Fruit fly (Drosophila melanogaster) whole organism, embryonic: ENCODE measurements around the gene zye.

Experiments used
- CG10209 ChIP-seq: fragments of 200-800 bp; sonication (Bioruptor generic); optimal IDR thresholded peaks from 3 replicates; lab custom pipeline; 2017; ENCODE audit warnings: missing biosample characterization, mild to moderate bottlenecking, missing genetic modification characterization, missing genetic modification reagents
- CG10321 ChIP-seq: fragments of 200-800 bp; sonication (Bioruptor generic); IDR thresholded peaks from 2 replicates; pipeline ENCODE4 v1.3.6; 2022; ENCODE audit warnings: missing biosample characterization, missing genetic modification characterization
- CG12236 ChIP-seq: fragments of 200-800 bp; sonication (Bioruptor generic); optimal IDR thresholded peaks from 2 replicates; lab custom pipeline; 2016; ENCODE audit warnings: missing biosample characterization, missing genetic modification characterization
- CG12659 ChIP-seq: fragments of 200-800 bp; sonication (Bioruptor generic); optimal IDR thresholded peaks from 3 replicates; lab custom pipeline; 2017; ENCODE audit warnings: mild to moderate bottlenecking, missing biosample characterization, missing genetic modification reagents, missing genetic modification characterization
- CG13424 ChIP-seq: fragments of 200-800 bp; sonication (Bioruptor generic); optimal IDR thresholded peaks from 2 replicates; lab custom pipeline; 2019; ENCODE audit warnings: missing biosample characterization, mild to moderate bottlenecking, missing genetic modification characterization, moderate library complexity
- CG14014 ChIP-seq: fragments of 200-800 bp; sonication (Bioruptor generic); IDR thresholded peaks from 2 replicates; pipeline ENCODE4 v1.3.6; 2022; ENCODE audit warnings: missing biosample characterization, missing genetic modification characterization
- CG1529 ChIP-seq: fragments of 200-800 bp; sonication (Bioruptor generic); optimal IDR thresholded peaks from 3 replicates; lab custom pipeline; 2018; ENCODE audit warnings: missing biosample characterization, missing genetic modification characterization
- CG15514 ChIP-seq: fragments of 200-800 bp; sonication (Bioruptor generic); optimal IDR thresholded peaks from 3 replicates; lab custom pipeline; 2017; ENCODE audit warnings: missing biosample characterization, missing genetic modification characterization, mild to moderate bottlenecking, moderate library complexity, missing genetic modification reagents
- CG17385 ChIP-seq: fragments of 200-800 bp; sonication (Bioruptor generic); optimal IDR thresholded peaks from 3 replicates; lab custom pipeline; 2018; ENCODE audit warnings: missing biosample characterization, mild to moderate bottlenecking, missing genetic modification characterization
- CG17912 ChIP-seq: fragments of 200-800 bp; sonication (Bioruptor generic); optimal IDR thresholded peaks from 2 replicates; lab custom pipeline; 2018; ENCODE audit warnings: missing biosample characterization, mild to moderate bottlenecking, missing genetic modification characterization
- CG2116 ChIP-seq: fragments of 200-800 bp; sonication (Bioruptor generic); optimal IDR thresholded peaks from 3 replicates; lab custom pipeline; 2018; ENCODE audit warnings: missing biosample characterization, mild to moderate bottlenecking, missing genetic modification characterization
- CG2678 ChIP-seq: fragments of 200-800 bp; sonication (Bioruptor generic); optimal IDR thresholded peaks from 3 replicates; lab custom pipeline; 2019; ENCODE audit warnings: missing biosample characterization, mild to moderate bottlenecking, missing genetic modification characterization, moderate library complexity
- CG31441 ChIP-seq: fragments of 200-800 bp; sonication (Bioruptor generic); IDR thresholded peaks from 2 replicates; pipeline ENCODE4 v1.3.6; 2022; ENCODE audit warnings: missing biosample characterization, missing genetic modification characterization
- CG34224 ChIP-seq: fragments of 200-800 bp; sonication (Bioruptor generic); IDR thresholded peaks from 3 replicates; pipeline ENCODE4 v1.3.6; 2022; ENCODE audit warnings: missing biosample characterization, missing genetic modification characterization; ENCODE audit not compliant: partially characterized antibody
- CG42726 ChIP-seq: fragments of 200-800 bp; sonication (Bioruptor generic); IDR thresholded peaks from 2 replicates; pipeline ENCODE4 v1.3.6; 2022; ENCODE audit warnings: missing biosample characterization, missing genetic modification characterization; ENCODE audit not compliant: partially characterized antibody
- CG43689 ChIP-seq: fragments of 200-800 bp; sonication (Bioruptor generic); IDR thresholded peaks from 2 replicates; pipeline ENCODE4 v1.3.6; 2022; ENCODE audit warnings: missing biosample characterization, missing genetic modification characterization
- CG7271 ChIP-seq: fragments of 200-800 bp; sonication (Bioruptor generic); optimal IDR thresholded peaks from 2 replicates; lab custom pipeline; 2018; ENCODE audit warnings: missing biosample characterization, mild to moderate bottlenecking, missing genetic modification characterization, moderate library complexity
- CG8388 ChIP-seq: fragments of 200-800 bp; sonication (Bioruptor generic); optimal IDR thresholded peaks from 2 replicates; lab custom pipeline; 2019; ENCODE audit warnings: missing biosample characterization, mild to moderate bottlenecking, missing genetic modification characterization, moderate library complexity
- Dll ChIP-seq: fragments of 200-800 bp; sonication (Bioruptor generic); IDR thresholded peaks from 4 replicates; pipeline ENCODE4 v1.3.6; 2022; ENCODE audit warnings: missing biosample characterization, missing genetic modification characterization; ENCODE audit not compliant: partially characterized antibody
- Elba2 ChIP-seq: fragments of 200-800 bp; sonication (Bioruptor generic); optimal IDR thresholded peaks from 3 replicates; lab custom pipeline; 2016; ENCODE audit warnings: missing biosample characterization, missing genetic modification characterization
- Ets97D ChIP-seq: fragments of 200-800 bp; sonication (Bioruptor generic); optimal IDR thresholded peaks from 3 replicates; lab custom pipeline; 2016; ENCODE audit warnings: missing biosample characterization, missing genetic modification characterization
- Hr39 ChIP-seq: fragments of >200 bp; optimal IDR thresholded peaks from 2 replicates; lab custom pipeline; 2017
- Hr51 ChIP-seq, 2 experiments: fragments of 200-800 bp; sonication (Bioruptor generic); optimal IDR thresholded peaks; 2 replicates in 1 of 2; 3 replicates in 1 of 2; lab custom pipeline; 2016 to 2018; ENCODE audit warnings: missing biosample characterization in 2 of 2, missing genetic modification characterization in 2 of 2, mild to moderate bottlenecking in 1 of 2, moderate library complexity in 1 of 2
- Med ChIP-seq: fragments of 200-800 bp; sonication (Bioruptor generic); peaks from one replicate; lab custom pipeline; 2016; ENCODE audit warnings: missing biosample characterization, missing genetic modification characterization, mild to moderate bottlenecking, inconsistent platforms, moderate library complexity
- Mrtf ChIP-seq: fragments of 200-800 bp; sonication (Bioruptor generic); IDR thresholded peaks from 3 replicates; pipeline ENCODE4 v1.3.6; 2022; ENCODE audit warnings: missing biosample characterization, missing genetic modification characterization
- NK7.1 ChIP-seq: fragments of 200-800 bp; sonication (Bioruptor generic); optimal IDR thresholded peaks from 3 replicates; lab custom pipeline; 2016; ENCODE audit warnings: missing biosample characterization, missing genetic modification characterization
- Opbp ChIP-seq: fragments of 200-800 bp; sonication (Bioruptor generic); IDR thresholded peaks from 3 replicates; pipeline ENCODE4 v1.3.6; 2022; ENCODE audit warnings: missing biosample characterization, missing genetic modification characterization; ENCODE audit not compliant: partially characterized antibody
- Optix ChIP-seq: fragments of 200-800 bp; sonication (Bioruptor generic); IDR thresholded peaks from 3 replicates; pipeline ENCODE4 v1.3.6; 2022; ENCODE audit warnings: missing biosample characterization, missing genetic modification characterization
- Pdp1 ChIP-seq, 2 experiments: fragments of 200-800 bp; sonication (Bioruptor generic); optimal IDR thresholded peaks; 3 replicates each; lab custom pipeline; 2016; ENCODE audit warnings: missing biosample characterization in 2 of 2, missing genetic modification characterization in 2 of 2, mild to moderate bottlenecking in 1 of 2, moderate library complexity in 1 of 2
- Sox102F ChIP-seq: fragments of 200-800 bp; sonication (Bioruptor generic); optimal IDR thresholded peaks from 2 replicates; lab custom pipeline; 2018; ENCODE audit warnings: missing biosample characterization, mild to moderate bottlenecking, missing genetic modification characterization, moderate library complexity
- bigmax ChIP-seq: fragments of 200-800 bp; sonication (Bioruptor generic); optimal IDR thresholded peaks from 2 replicates; lab custom pipeline; 2018; ENCODE audit warnings: missing biosample characterization, mild to moderate bottlenecking, missing genetic modification characterization
- cad ChIP-seq: fragments of >200 bp; optimal IDR thresholded peaks from 2 replicates; lab custom pipeline; 2017; ENCODE audit warnings: missing biosample characterization, missing genetic modification characterization
- croc ChIP-seq: fragments of 200-800 bp; sonication (Bioruptor generic); conservative IDR thresholded peaks from 3 replicates; pipeline ENCODE4 v1.3.6; 2022; ENCODE audit warnings: missing biosample characterization, missing genetic modification characterization
- dysf ChIP-seq: fragments of 200-800 bp; sonication (Bioruptor generic); IDR thresholded peaks from 3 replicates; pipeline ENCODE4 v1.3.6; 2022; ENCODE audit warnings: missing biosample characterization, missing genetic modification characterization
- en ChIP-seq: fragments of 200-800 bp; sonication (Bioruptor generic); optimal IDR thresholded peaks from 2 replicates; lab custom pipeline; 2016; ENCODE audit warnings: missing biosample characterization, missing genetic modification characterization
- gt ChIP-seq: fragments of 200-800 bp; sonication (Bioruptor generic); IDR thresholded peaks from 2 replicates; pipeline ENCODE4 v1.3.6; 2022; ENCODE audit warnings: missing biosample characterization, missing genetic modification characterization
- ham ChIP-seq: fragments of 200-800 bp; sonication (Bioruptor generic); IDR thresholded peaks from 2 replicates; pipeline ENCODE4 v1.3.6; 2022; ENCODE audit warnings: missing biosample characterization, missing genetic modification characterization
- her ChIP-seq: fragments of 200-800 bp; sonication (Bioruptor generic); optimal IDR thresholded peaks from 2 replicates; lab custom pipeline; 2016; ENCODE audit warnings: missing biosample characterization, missing genetic modification characterization
- inv ChIP-seq: fragments of 200-800 bp; sonication (Bioruptor generic); IDR thresholded peaks from 2 replicates; pipeline ENCODE4 v1.3.6; 2022; ENCODE audit warnings: missing biosample characterization, missing genetic modification characterization; ENCODE audit not compliant: partially characterized antibody
- kay ChIP-seq: fragments of 200-800 bp; sonication (Bioruptor generic); optimal IDR thresholded peaks from 2 replicates; lab custom pipeline; 2016; ENCODE audit warnings: missing biosample characterization, missing genetic modification characterization
- ken ChIP-seq: fragments of 200-800 bp; sonication (Bioruptor generic); IDR thresholded peaks from 3 replicates; pipeline ENCODE4 v1.3.6; 2022; ENCODE audit warnings: missing biosample characterization, missing genetic modification characterization
- lola ChIP-seq, 3 experiments: fragments of >200 bp in 2 of 3; fragments of 200-800 bp in 1 of 3; sonication (Bioruptor generic) in 1 of 3; optimal IDR thresholded peaks; 2 replicates each; lab custom pipeline; 2017 to 2019; ENCODE audit warnings: missing biosample characterization in 3 of 3, missing genetic modification characterization in 3 of 3, mild to moderate bottlenecking in 1 of 3, moderate library complexity in 1 of 3
- nerfin-1 ChIP-seq: fragments of 200-800 bp; sonication (Bioruptor generic); optimal IDR thresholded peaks from 3 replicates; lab custom pipeline; 2019; ENCODE audit warnings: missing biosample characterization, mild to moderate bottlenecking, missing genetic modification characterization, moderate library complexity
- run ChIP-seq: fragments of 200-800 bp; sonication (Bioruptor generic); optimal IDR thresholded peaks from 3 replicates; lab custom pipeline; 2018; ENCODE audit warnings: missing biosample characterization, mild to moderate bottlenecking, missing genetic modification characterization
- scrt ChIP-seq: fragments of 200-800 bp; sonication (Bioruptor generic); optimal IDR thresholded peaks from 2 replicates; lab custom pipeline; 2018; ENCODE audit warnings: missing biosample characterization, mild to moderate bottlenecking, missing genetic modification characterization, moderate library complexity
- sens-2 ChIP-seq: fragments of 200-800 bp; sonication (Bioruptor generic); IDR thresholded peaks from 2 replicates; pipeline ENCODE4 v1.3.6; 2022; ENCODE audit warnings: missing biosample characterization, missing genetic modification characterization
- slou ChIP-seq: fragments of 200-800 bp; sonication (Bioruptor generic); optimal IDR thresholded peaks from 3 replicates; lab custom pipeline; 2016; ENCODE audit warnings: missing biosample characterization, missing genetic modification characterization
- so ChIP-seq: fragments of 200-800 bp; sonication (Bioruptor generic); IDR thresholded peaks from 3 replicates; pipeline ENCODE4 v1.3.6; 2022; ENCODE audit warnings: missing biosample characterization, missing genetic modification characterization
- yki ChIP-seq: fragments of >200 bp; optimal IDR thresholded peaks from 3 replicates; lab custom pipeline; 2018

Gene zye

dm6 chr3L:20444815-20445519, 31.6 kb downstream of the zye start (continued):
- TF ChIP-seq lola (GFP tag; optimal IDR thresholded peaks at IDR 0.05; lab: Kevin White, UChicago) = peak in 1 of 3 experiments; percentile 60
- TF ChIP-seq CG17385 (GFP tag; lab: Kevin White, UChicago) = peak; percentile 83
- peak; percentile 83 for TF ChIP-seq CG10209 (GFP tag; lab: Kevin White, UChicago)
- TF ChIP-seq run = peak; percentile 77
- TF ChIP-seq CG31441 = peak; percentile 89
- peak; percentile 13 for TF ChIP-seq Ets97D (GFP tag; lab: Kevin White, UChicago)
- TF ChIP-seq CG13424 (tag; lab: Kevin White, UChicago) = peak; percentile 82
- no peak for TF ChIP-seq CG42726 (GFP tag; lab: Robert Waterston, UW)
- peak; percentile 83 for TF ChIP-seq CG8388 (GFP tag; lab: Kevin White, UChicago)
- peak; percentile 68 for TF ChIP-seq gt (GFP tag; lab: Robert Waterston, UW)
- TF ChIP-seq CG43689 (GFP tag; lab: Robert Waterston, UW) = peak; percentile 76
- TF ChIP-seq CG17912 (GFP tag; lab: Kevin White, UChicago) = no peak
- peak; percentile 52 for TF ChIP-seq CG2116 (GFP tag; lab: Kevin White, UChicago)
- peak; percentile 62 for TF ChIP-seq kay
- no peak for TF ChIP-seq yki (lab: Kevin White, UChicago)
- TF ChIP-seq Mrtf (GFP tag; lab: Robert Waterston, UW) = peak; percentile 84
- no peak for TF ChIP-seq NK7.1 (GFP tag; lab: Kevin White, UChicago)
- no peak for TF ChIP-seq en (GFP tag; lab: Kevin White, UChicago)
- TF ChIP-seq bigmax = no peak
- peak in 1 of 2 experiments; percentile 90 for TF ChIP-seq Hr51 (GFP tag; optimal IDR thresholded peaks at IDR 0.05; lab: Kevin White, UChicago)
- no peak for TF ChIP-seq Dll (GFP tag; lab: Robert Waterston, UW)
- peak; percentile 91 for TF ChIP-seq Sox102F
- peak; percentile 68 for TF ChIP-seq CG1529 (GFP tag; lab: Kevin White, UChicago)
- TF ChIP-seq CG34224 (GFP tag; lab: Robert Waterston, UW) = no peak
- TF ChIP-seq Opbp (GFP tag; lab: Robert Waterston, UW) = no peak
- no peak for TF ChIP-seq inv
- TF ChIP-seq croc (GFP tag; lab: Robert Waterston, UW) = peak; percentile 75
- TF ChIP-seq dysf (GFP tag; lab: Robert Waterston, UW) = peak; percentile 93
- TF ChIP-seq Hr39 (lab: Kevin White, UChicago) = no peak

- TF ChIP-seq cad (GFP tag; lab: Kevin White, UChicago) (no peak), Elba2 (GFP tag; lab: Kevin White, UChicago) (no peak), croc (GFP tag; lab: Robert Waterston, UW) (no peak), CG2678 (tag; lab: Kevin White, UChicago) (no peak), ken (0 out of 3 replicates have a peak, but pooled peaks have one; percentile 13), Med (peak; percentile 34)
Observed at dm6 chr3L:20446030-20446429, 32.6 kb downstream of the zye start.

dm6 chr3L:20447337-20447736, 33.9 kb downstream of the zye start:
- TF ChIP-seq nerfin-1 (tag; lab: Kevin White, UChicago) (no peak), so (no peak), slou (GFP tag; lab: Kevin White, UChicago) (no peak), ham (no peak), her (GFP tag; lab: Kevin White, UChicago) (no peak), sens-2 (GFP tag; lab: Robert Waterston, UW) (no peak), CG15514 (no peak), CG14014 (GFP tag; lab: Robert Waterston, UW) (no peak), scrt (no peak), CG12236 (GFP tag; lab: Kevin White, UChicago) (no peak), CG10321 (GFP tag; lab: Robert Waterston, UW) (no peak), Optix (GFP tag; lab: Robert Waterston, UW) (no peak), CG7271 (tag; lab: Kevin White, UChicago) (no peak), CG12659 (GFP tag; lab: Kevin White, UChicago) (no peak), Pdp1 (GFP tag; optimal IDR thresholded peaks at IDR 0.05; lab: Kevin White, UChicago) (no peak)
